Fruit fly (Drosophila melanogaster) whole organism, adult: Measurements from ENCODE around the gene E23.

Experiments
- CG14711 ChIP-seq: fragments of 200-800 bp; sonication (Bioruptor generic); optimal IDR thresholded peaks from 2 replicates; lab custom pipeline; 2018; ENCODE audit warnings: missing biosample characterization, mild to moderate bottlenecking, missing genetic modification characterization, moderate library complexity
- CG1620 ChIP-seq: fragments of 200-800 bp; sonication (Bioruptor generic); optimal IDR thresholded peaks from 2 replicates; lab custom pipeline; 2016; ENCODE audit warnings: missing biosample characterization, missing genetic modification characterization
- CG5204 ChIP-seq: fragments of 200-800 bp; sonication (Bioruptor generic); optimal IDR thresholded peaks from 2 replicates; lab custom pipeline; 2016; ENCODE audit warnings: missing biosample characterization, missing genetic modification characterization
- Crg-1 ChIP-seq: fragments of 200-800 bp; sonication (Bioruptor generic); optimal IDR thresholded peaks from 2 replicates; lab custom pipeline; 2016; ENCODE audit warnings: missing biosample characterization, missing genetic modification characterization
- cic ChIP-seq: fragments of 200-800 bp; sonication (Bioruptor generic); optimal IDR thresholded peaks from 2 replicates; lab custom pipeline; 2017; ENCODE audit warnings: missing biosample characterization, mild to moderate bottlenecking, missing genetic modification characterization, moderate library complexity
- pad ChIP-seq: fragments of 200-800 bp; sonication (Bioruptor generic); optimal IDR thresholded peaks from 3 replicates; lab custom pipeline; 2017; ENCODE audit warnings: missing biosample characterization, missing genetic modification characterization, mild to moderate bottlenecking, moderate library complexity, missing genetic modification reagents
- tj ChIP-seq: fragments of 200-800 bp; sonication (Bioruptor generic); optimal IDR thresholded peaks from 3 replicates; lab custom pipeline; 2017; ENCODE audit warnings: missing biosample characterization, mild to moderate bottlenecking, missing genetic modification characterization, moderate library complexity
- toe ChIP-seq: fragments of 200-800 bp; sonication (Bioruptor generic); optimal IDR thresholded peaks from 2 replicates; lab custom pipeline; 2016; ENCODE audit warnings: missing biosample characterization, missing genetic modification characterization

- TF ChIP-seq pad (GFP tag; lab: Kevin White, UChicago): no peak
- no peak for TF ChIP-seq CG14711 (tag; lab: Kevin White, UChicago)
- TF ChIP-seq Crg-1 (GFP tag; lab: Kevin White, UChicago): no peak
- TF ChIP-seq CG5204: no peak
- no peak for TF ChIP-seq toe (GFP tag; lab: Kevin White, UChicago)
- no peak for TF ChIP-seq CG1620 (GFP tag; lab: Kevin White, UChicago)
- TF ChIP-seq tj (GFP tag; lab: Kevin White, UChicago): no peak
- TF ChIP-seq cic (GFP tag; lab: Kevin White, UChicago): no peak
These were observed 12.3 kb downstream of the E23 start for dm6 chr2L:3342369-3342768.
